Worm (Caenorhabditis elegans) whole organism, young adult: ENCODE data around the gene F59G1.4.

Source experiments
- C06A6.2 ChIP-seq: fragments of 200-800 bp; sonication (Bioruptor generic); conservative IDR thresholded peaks from 2 replicates; pipeline ENCODE4 v1.3.6; 2022; ENCODE audit warnings: missing genetic modification characterization, missing compliant biosample characterization
- Y53F4B.3 ChIP-seq: fragments of 200-800 bp; sonication (Bioruptor generic); IDR thresholded peaks from 2 replicates; pipeline ENCODE4 v1.3.6; 2022; ENCODE audit warnings: missing genetic modification reagents, missing genetic modification characterization, missing compliant biosample characterization
- Y53G8AR.9 ChIP-seq: fragments of 200-800 bp; sonication (Bioruptor generic); conservative IDR thresholded peaks from 2 replicates; pipeline ENCODE4 v1.3.6; 2022; ENCODE audit warnings: missing genetic modification reagents, missing genetic modification characterization, missing compliant biosample characterization
- Y56A3A.18 ChIP-seq: fragments of 200-800 bp; sonication (Bioruptor generic); IDR thresholded peaks from 2 replicates; pipeline ENCODE4 v1.3.6; 2022; ENCODE audit warnings: missing genetic modification reagents, missing genetic modification characterization, missing compliant biosample characterization
- aptf-3 ChIP-seq: fragments of 200-800 bp; sonication (Bioruptor generic); IDR thresholded peaks from 2 replicates; pipeline ENCODE4 v1.3.6; 2022; ENCODE audit warnings: missing genetic modification characterization, missing compliant biosample characterization
- atf-7 ChIP-seq: sonication (generic microtip); optimal IDR thresholded peaks from 2 replicates; lab custom pipeline; 2017; ENCODE audit warnings: mild to moderate bottlenecking, missing genetic modification characterization, missing compliant biosample characterization
- cebp-1 ChIP-seq, 2 experiments: fragments of 200-800 bp in 1 of 2; sonication (Bioruptor generic) in 1 of 2; sonication (generic microtip) in 1 of 2; IDR thresholded peaks in 1 of 2; optimal IDR thresholded peaks in 1 of 2; 2 replicates each; pipeline versions ENCODE4 v1.3.6 to Lab custom; 2017 to 2022; ENCODE audit warnings: missing compliant biosample characterization in 2 of 2, missing genetic modification characterization in 2 of 2, mild to moderate bottlenecking in 1 of 2, missing genetic modification reagents in 1 of 2, moderate library complexity in 1 of 2
- ceh-58 ChIP-seq: fragments of 200-800 bp; sonication (Bioruptor generic); IDR thresholded peaks from 2 replicates; pipeline ENCODE4 v1.3.6; 2022; ENCODE audit warnings: missing genetic modification characterization, missing compliant biosample characterization
- dox-1 ChIP-seq: fragments of 200-800 bp; sonication (Bioruptor generic); IDR thresholded peaks from 2 replicates; pipeline ENCODE4 v1.3.6; 2022; ENCODE audit warnings: missing genetic modification reagents, missing genetic modification characterization, missing compliant biosample characterization
- dpff-1 ChIP-seq: sonication (generic microtip); optimal IDR thresholded peaks from 2 replicates; lab custom pipeline; 2017; ENCODE audit warnings: mild to moderate bottlenecking, missing genetic modification characterization, missing compliant biosample characterization
- efl-1 ChIP-seq: fragments of 150-350 bp; optimal IDR thresholded peaks from 2 replicates; lab custom pipeline; 2014; ENCODE audit warnings: missing biosample characterization, missing genetic modification reagents, missing genetic modification characterization
- egrh-3 ChIP-seq: fragments of 200-800 bp; sonication (Bioruptor generic); IDR thresholded peaks from 2 replicates; pipeline ENCODE4 v1.3.6; 2022; ENCODE audit warnings: missing genetic modification reagents, missing genetic modification characterization, missing compliant biosample characterization
- hmg-1.2 ChIP-seq: fragments of 200-800 bp; sonication (Bioruptor generic); IDR thresholded peaks from 2 replicates; pipeline ENCODE4 v1.3.6; 2022; ENCODE audit warnings: missing genetic modification reagents, missing genetic modification characterization, missing compliant biosample characterization
- hmg-20 ChIP-seq: fragments of 200-800 bp; sonication (Bioruptor generic); IDR thresholded peaks from 2 replicates; pipeline ENCODE4 v1.3.6; 2022; ENCODE audit warnings: missing genetic modification reagents, missing genetic modification characterization, missing compliant biosample characterization
- let-607 ChIP-seq, 2 experiments: fragments of 200-800 bp in 1 of 2; sonication (Bioruptor generic) in 1 of 2; sonication (generic microtip) in 1 of 2; optimal IDR thresholded peaks; 2 replicates each; lab custom pipeline; 2016 to 2018; ENCODE audit warnings: mild to moderate bottlenecking in 2 of 2, missing compliant biosample characterization in 2 of 2, missing genetic modification characterization in 2 of 2, moderate library complexity in 2 of 2, missing genotype in 1 of 2
- lin-40 ChIP-seq: sonication (generic microtip); optimal IDR thresholded peaks from 2 replicates; lab custom pipeline; 2016; ENCODE audit warnings: missing genetic modification characterization, mild to moderate bottlenecking, missing compliant biosample characterization, missing genotype, missing genetic modification reagents
- mcd-1 ChIP-seq: fragments of 200-800 bp; sonication (Bioruptor generic); IDR thresholded peaks from 2 replicates; pipeline ENCODE4 v1.3.6; 2022; ENCODE audit warnings: missing genetic modification reagents, missing genetic modification characterization, missing compliant biosample characterization
- nfyb-1 ChIP-seq: fragments of 200-800 bp; sonication (Bioruptor generic); IDR thresholded peaks from 2 replicates; pipeline ENCODE4 v1.3.6; 2022; ENCODE audit warnings: missing genetic modification reagents, missing genetic modification characterization, missing compliant biosample characterization
- nhr-27 ChIP-seq: fragments of 200-800 bp; sonication (Bioruptor generic); optimal IDR thresholded peaks from 2 replicates; lab custom pipeline; 2018; ENCODE audit warnings: mild to moderate bottlenecking, missing genetic modification characterization, moderate library complexity, missing compliant biosample characterization
- nhr-80 ChIP-seq: sonication (generic microtip); optimal IDR thresholded peaks from 2 replicates; lab custom pipeline; 2016; ENCODE audit warnings: missing genetic modification characterization, missing compliant biosample characterization
- repo-1 ChIP-seq: sonication (generic microtip); optimal IDR thresholded peaks from 2 replicates; lab custom pipeline; 2017; ENCODE audit warnings: mild to moderate bottlenecking, missing genetic modification characterization, missing compliant biosample characterization
- rpc-1 ChIP-seq, 2 experiments: fragments of 150-350 bp in 1 of 2; sonication (generic microtip) in 1 of 2; optimal IDR thresholded peaks; 2 replicates each; lab custom pipeline; 2014 to 2018; ENCODE audit warnings: missing biosample characterization in 1 of 2, missing genetic modification characterization in 1 of 2, missing genetic modification reagents in 1 of 2, missing genotype in 1 of 2
- snpc-1.1 ChIP-seq: sonication (generic microtip); optimal IDR thresholded peaks from 2 replicates; lab custom pipeline; 2017; ENCODE audit warnings: missing genetic modification characterization, mild to moderate bottlenecking, missing compliant biosample characterization, antibody characterized with exemption, moderate library complexity, missing genotype, missing genetic modification reagents; ENCODE audit not compliant: insufficient read depth
- snpc-4 ChIP-seq, 5 experiments: fragments of 150-350 bp in 1 of 5; sonication (generic microtip) in 4 of 5; optimal IDR thresholded peaks; 2 replicates each; lab custom pipeline; 2014 to 2018; ENCODE audit warnings: missing genetic modification characterization in 5 of 5, missing biosample characterization in 3 of 5, antibody characterized with exemption in 2 of 5, mild to moderate bottlenecking in 2 of 5, missing compliant biosample characterization in 2 of 5, missing genotype in 2 of 5, moderate library complexity in 2 of 5, missing genetic modification reagents in 1 of 5
- somi-1 ChIP-seq: fragments of 200-800 bp; sonication (Bioruptor generic); optimal IDR thresholded peaks from 2 replicates; lab custom pipeline; 2018; ENCODE audit warnings: mild to moderate bottlenecking, missing genetic modification characterization, missing compliant biosample characterization
- zfh-2 ChIP-seq: fragments of 200-800 bp; sonication (Bioruptor generic); conservative IDR thresholded peaks from 2 replicates; pipeline ENCODE4 v1.3.6; 2022; ENCODE audit warnings: missing genetic modification reagents, missing genetic modification characterization, missing compliant biosample characterization
- ztf-22 ChIP-seq: fragments of 200-800 bp; sonication (Bioruptor generic); optimal IDR thresholded peaks from 2 replicates; lab custom pipeline; 2018; ENCODE audit warnings: mild to moderate bottlenecking, missing genetic modification characterization, moderate library complexity, missing compliant biosample characterization
- ztf-26 ChIP-seq: sonication (generic microtip); optimal IDR thresholded peaks from 2 replicates; lab custom pipeline; 2017; ENCODE audit warnings: missing genetic modification characterization, missing compliant biosample characterization
- ztf-3 ChIP-seq: fragments of 200-800 bp; sonication (Bioruptor generic); optimal IDR thresholded peaks from 2 replicates; lab custom pipeline; 2018; ENCODE audit warnings: mild to moderate bottlenecking, missing genetic modification characterization, missing compliant biosample characterization

Gene F59G1.4

DNA sequence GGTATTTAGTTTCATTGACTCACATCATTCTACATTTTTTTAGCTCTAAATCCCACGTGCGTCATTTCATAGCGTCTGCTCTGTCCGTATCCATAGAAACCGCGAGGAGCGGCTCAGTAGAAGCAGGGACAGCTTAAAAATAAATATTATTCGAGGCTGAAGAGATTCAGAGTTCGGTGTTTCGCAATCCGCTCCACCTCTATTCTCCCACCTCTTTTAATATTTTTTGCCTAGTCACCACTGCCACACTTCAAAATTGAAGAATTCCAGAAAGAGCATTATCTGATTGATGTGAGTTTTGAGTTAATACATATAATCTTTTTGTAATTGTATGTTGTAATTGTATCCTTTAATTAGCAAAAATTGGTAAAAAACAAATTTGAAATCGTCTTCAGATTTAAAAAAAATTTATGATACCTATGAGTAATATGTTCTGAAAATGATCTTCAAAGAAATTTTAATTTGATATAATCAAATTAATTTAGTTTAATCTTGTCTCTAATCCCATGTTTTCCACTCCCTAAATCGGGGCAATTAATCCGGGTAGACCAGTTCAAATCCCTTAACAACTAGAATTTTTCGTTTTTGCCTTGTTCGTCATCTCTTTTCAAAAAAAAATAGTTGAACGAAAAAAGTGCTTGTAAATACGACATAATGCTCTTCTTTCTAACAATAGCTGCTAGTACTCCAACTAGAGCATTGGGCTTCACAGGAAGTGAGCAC is 6.4 kb upstream of the F59G1.4 start:
- no peak for TF ChIP-seq hmg-1.2 (GFP tag; lab: Robert Waterston, UW)
- TF ChIP-seq cebp-1 (GFP tag; IDR thresholded peaks at IDR 0.05; lab: Robert Waterston, UW): 0 out of 2 replicates have a peak, but pooled peaks have one; percentile 26
- TF ChIP-seq cebp-1 (tag; optimal IDR thresholded peaks at IDR 0.05; lab: Kevin White, UChicago): peak; percentile 78

- TF ChIP-seq snpc-1.1 (tag; lab: Kevin White, UChicago): no peak
- peak; percentile 55 for TF ChIP-seq repo-1 (tag; lab: Kevin White, UChicago)
- 0 out of 2 replicates have a peak, but pooled peaks have one; percentile 47 for TF ChIP-seq Y53G8AR.9
- TF ChIP-seq atf-7 (tag; lab: Kevin White, UChicago): peak; percentile 25
- no peak for TF ChIP-seq let-607 (tag; optimal IDR thresholded peaks at IDR 0.05; lab: Kevin White, UChicago)
- no peak for TF ChIP-seq Y53F4B.3 (GFP tag; lab: Robert Waterston, UW)
- peak; percentile 25 for TF ChIP-seq ztf-26 (tag; lab: Kevin White, UChicago)
- TF ChIP-seq cebp-1 (GFP tag; IDR thresholded peaks at IDR 0.05; lab: Robert Waterston, UW): no peak
- peak; percentile 4 for TF ChIP-seq cebp-1 (tag; optimal IDR thresholded peaks at IDR 0.05; lab: Kevin White, UChicago)
Observed at ce11 chrII:5892813-5893212, 3.2 kb upstream of the F59G1.4 start.

DNA sequence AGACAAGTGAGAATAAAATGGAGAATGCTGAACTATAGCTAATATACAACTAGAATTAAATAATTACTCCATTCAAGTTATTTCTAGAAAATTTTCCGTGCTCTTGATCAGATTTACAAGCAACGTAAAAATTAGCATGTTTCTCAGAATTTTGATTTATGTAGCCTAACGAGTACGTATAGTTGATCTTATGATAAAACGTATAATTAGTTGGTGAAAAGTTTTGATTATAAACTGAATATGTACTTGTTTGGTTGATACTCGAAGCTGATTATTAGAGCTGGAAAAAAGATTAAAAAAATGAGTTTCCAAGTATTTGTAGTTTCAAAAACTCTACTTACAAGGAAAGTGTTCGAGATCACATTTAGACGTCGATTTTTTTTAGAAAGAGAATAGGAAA is 542 bp downstream of the F59G1.4 start:
- no peak for TF ChIP-seq somi-1 (GFP tag; lab: Kevin White, UChicago)
- TF ChIP-seq ceh-58: no peak
- no peak for TF ChIP-seq Y56A3A.18 (GFP tag; lab: Robert Waterston, UW)
- TF ChIP-seq snpc-4 (GFP tag; optimal IDR thresholded peaks at IDR 0.05; lab: Kevin White, UChicago): no peak
- no peak for TF ChIP-seq snpc-4 (tag; optimal IDR thresholded peaks at IDR 0.05; lab: Kevin White, UChicago)
- TF ChIP-seq nfyb-1 (GFP tag; lab: Robert Waterston, UW): no peak
- TF ChIP-seq dpff-1 (tag; lab: Kevin White, UChicago): no peak

- TF ChIP-seq ztf-26 (tag; lab: Kevin White, UChicago): no peak
- peak; percentile 60 for TF ChIP-seq zfh-2 (GFP tag; lab: Robert Waterston, UW)
Observed at ce11 chrII:5899080-5899479, 3.1 kb downstream of the F59G1.4 start.

- TF ChIP-seq nhr-80 (tag; lab: Kevin White, UChicago) (peak; percentile 78), rpc-1 (optimal IDR thresholded peaks at IDR 0.05; lab: Kevin White, UChicago) (no peak), rpc-1 (tag; optimal IDR thresholded peaks at IDR 0.05; lab: Kevin White, UChicago) (no peak)
Observed at ce11 chrII:5899865-5900486, 4.0 kb downstream of the F59G1.4 start.

ce11 chrII:5901407-5902026 is 5.5 kb downstream of the F59G1.4 start:
- TF ChIP-seq zfh-2 (GFP tag; lab: Robert Waterston, UW): peak; percentile 96
- TF ChIP-seq lin-40 (tag; lab: Kevin White, UChicago): peak; percentile 13
- TF ChIP-seq ztf-3 (GFP tag; lab: Kevin White, UChicago): no peak
- peak; percentile 91 for TF ChIP-seq egrh-3 (GFP tag; lab: Robert Waterston, UW)
- TF ChIP-seq dox-1 (GFP tag; lab: Robert Waterston, UW): peak; percentile 38; the same call in 1 of the 2 replicates
- peak; percentile 27; the same call in 1 of the 2 replicates for TF ChIP-seq hmg-1.2 (GFP tag; lab: Robert Waterston, UW)
- TF ChIP-seq aptf-3 (GFP tag; lab: Robert Waterston, UW): 0 out of 2 replicates have a peak, but pooled peaks have one; percentile 69
- TF ChIP-seq C06A6.2 (GFP tag; lab: Robert Waterston, UW): no peak
- peak; percentile 18 for TF ChIP-seq nhr-27 (tag; lab: Kevin White, UChicago)
- TF ChIP-seq efl-1: no peak
- TF ChIP-seq atf-7 (tag; lab: Kevin White, UChicago): no peak
- no peak for TF ChIP-seq ztf-22
- TF ChIP-seq mcd-1 (GFP tag; lab: Robert Waterston, UW): peak; percentile 55
- 0 out of 2 replicates have a peak, but pooled peaks have one; percentile 16 for TF ChIP-seq hmg-20
- TF ChIP-seq cebp-1 (GFP tag; IDR thresholded peaks at IDR 0.05; lab: Robert Waterston, UW): no peak
- peak; percentile 51 for TF ChIP-seq cebp-1 (tag; optimal IDR thresholded peaks at IDR 0.05; lab: Kevin White, UChicago)
